Fruit fly (Drosophila melanogaster) Kc167 (cell line): ENCODE data around the gene CG34451.

Source experiments
- Myc ChIP-seq: fragments of >200 bp; optimal IDR thresholded peaks from 2 replicates; lab custom pipeline; 2017; ENCODE audit warnings: missing external identifiers
- Sin3A ChIP-seq: fragments of >200 bp; optimal IDR thresholded peaks from 2 replicates; lab custom pipeline; 2018; ENCODE audit warnings: missing external identifiers
- h ChIP-seq: fragments of >200 bp; optimal IDR thresholded peaks from 3 replicates; lab custom pipeline; 2018; ENCODE audit warnings: missing external identifiers
- insv ChIP-seq: fragments of >200 bp; optimal IDR thresholded peaks from 3 replicates; lab custom pipeline; 2018; ENCODE audit warnings: missing external identifiers
- ttk ChIP-seq: sonication (Bioruptor generic); optimal IDR thresholded peaks from 2 replicates; lab custom pipeline; 2017; ENCODE audit warnings: missing external identifiers

dm6 chr3L:15662510-15662909, 29.4 kb downstream of the CG34451 start:
- no peak for TF ChIP-seq ttk
- TF ChIP-seq insv (lab: Kevin White, UChicago), result no peak
- TF ChIP-seq Myc (lab: Kevin White, UChicago), result no peak
- TF ChIP-seq Sin3A (lab: Kevin White, UChicago), result no peak
- TF ChIP-seq h (lab: Kevin White, UChicago), result no peak
